Worm (Caenorhabditis elegans) whole organism, L3 larva: ENCODE measurements around the gene F33G12.3.

Experiments
- R02D3.7 ChIP-seq: fragments of 150-350 bp; optimal IDR thresholded peaks from 2 replicates; lab custom pipeline; 2014; ENCODE audit warnings: missing biosample characterization, missing genetic modification characterization
- aly-2 ChIP-seq: fragments of 150-350 bp; optimal IDR thresholded peaks from 2 replicates; lab custom pipeline; 2014; ENCODE audit warnings: missing biosample characterization, missing genetic modification characterization
- ama-1 ChIP-seq: fragments of 150-350 bp; optimal IDR thresholded peaks from 2 replicates; lab custom pipeline; 2018
- ceh-16 ChIP-seq: sonication (generic microtip); optimal IDR thresholded peaks from 2 replicates; lab custom pipeline; 2017; ENCODE audit warnings: missing biosample characterization, missing genetic modification characterization
- ceh-28 ChIP-seq: fragments of 150-350 bp; optimal IDR thresholded peaks from 2 replicates; lab custom pipeline; 2014; ENCODE audit warnings: missing biosample characterization, missing genetic modification reagents, missing genetic modification characterization
- daf-12 ChIP-seq: fragments of 150-350 bp; optimal IDR thresholded peaks from 2 replicates; lab custom pipeline; 2014; ENCODE audit warnings: missing biosample characterization, missing genetic modification reagents, missing genetic modification characterization
- egl-27 ChIP-seq: sonication (generic microtip); optimal IDR thresholded peaks from 4 replicates; lab custom pipeline; 2017; ENCODE audit warnings: missing biosample characterization, missing genetic modification reagents, missing genetic modification characterization
- elt-2 ChIP-seq: sonication (generic microtip); optimal IDR thresholded peaks from 2 replicates; lab custom pipeline; 2016; ENCODE audit warnings: missing genetic modification reagents, mild to moderate bottlenecking, missing genetic modification characterization, missing compliant biosample characterization
- elt-3 ChIP-seq, 3 experiments: fragments of 150-350 bp in 1 of 3; sonication (generic microtip) in 2 of 3; optimal IDR thresholded peaks; 2 replicates in 2 of 3; 4 replicates in 1 of 3; lab custom pipeline; 2014 to 2017; ENCODE audit warnings: missing biosample characterization in 3 of 3, missing genetic modification characterization in 3 of 3
- eor-1 ChIP-seq, 2 experiments: fragments of 150-350 bp; optimal IDR thresholded peaks; 2 replicates each; lab custom pipeline; 2014 to 2018; ENCODE audit warnings: missing biosample characterization in 2 of 2, missing genetic modification characterization in 2 of 2
- fkh-10 ChIP-seq: sonication (generic microtip); optimal IDR thresholded peaks from 2 replicates; lab custom pipeline; 2017; ENCODE audit warnings: missing biosample characterization, missing genetic modification reagents, missing genetic modification characterization
- fkh-2 ChIP-seq: fragments of 150-350 bp; optimal IDR thresholded peaks from 2 replicates; lab custom pipeline; 2014; ENCODE audit warnings: missing biosample characterization, missing genetic modification reagents, missing genetic modification characterization
- fos-1 ChIP-seq: fragments of 150-350 bp; optimal IDR thresholded peaks from 2 replicates; lab custom pipeline; 2014; ENCODE audit warnings: missing biosample characterization, missing genetic modification characterization
- hmg-11 ChIP-seq: sonication (generic microtip); optimal IDR thresholded peaks from 2 replicates; lab custom pipeline; 2016; ENCODE audit warnings: missing genetic modification characterization, missing compliant biosample characterization
- lin-15B ChIP-seq: fragments of 150-350 bp; optimal IDR thresholded peaks from 2 replicates; lab custom pipeline; 2014; ENCODE audit warnings: missing biosample characterization, missing genetic modification characterization
- mdl-1 ChIP-seq: fragments of 150-350 bp; optimal IDR thresholded peaks from 2 replicates; lab custom pipeline; 2014; ENCODE audit warnings: missing biosample characterization, missing genetic modification characterization
- nfya-1 ChIP-seq: sonication (generic microtip); optimal IDR thresholded peaks from 2 replicates; lab custom pipeline; 2017; ENCODE audit warnings: missing genetic modification characterization, mild to moderate bottlenecking, missing compliant biosample characterization, antibody characterized with exemption, moderate library complexity; ENCODE audit not compliant: insufficient read depth
- nhr-23 ChIP-seq: fragments of 150-350 bp; optimal IDR thresholded peaks from 2 replicates; lab custom pipeline; 2014; ENCODE audit warnings: missing biosample characterization, missing genetic modification reagents, missing genetic modification characterization
- nhr-237 ChIP-seq: fragments of 150-350 bp; optimal IDR thresholded peaks from 2 replicates; lab custom pipeline; 2014; ENCODE audit warnings: missing biosample characterization, missing genetic modification characterization
- nhr-25 ChIP-seq: sonication (generic microtip); optimal IDR thresholded peaks from 2 replicates; lab custom pipeline; 2017; ENCODE audit warnings: missing biosample characterization, missing genetic modification characterization
- nhr-28 ChIP-seq: fragments of 150-350 bp; optimal IDR thresholded peaks from 2 replicates; lab custom pipeline; 2014; ENCODE audit warnings: missing biosample characterization, missing genetic modification characterization
- nhr-43 ChIP-seq: sonication (generic microtip); optimal IDR thresholded peaks from 2 replicates; lab custom pipeline; 2016; ENCODE audit warnings: mild to moderate bottlenecking, missing genetic modification characterization, missing compliant biosample characterization; ENCODE audit not compliant: poor library complexity, severe bottlenecking
- nhr-76 ChIP-seq: fragments of 150-350 bp; sonication (generic microtip); optimal IDR thresholded peaks from 5 replicates; lab custom pipeline; 2014; ENCODE audit warnings: missing biosample characterization, missing genetic modification characterization
- pha-4 ChIP-seq: fragments of 150-350 bp; optimal IDR thresholded peaks from 2 replicates; lab custom pipeline; 2014; ENCODE audit warnings: missing biosample characterization, missing genetic modification reagents, missing genetic modification characterization
- pqm-1 ChIP-seq: fragments of 150-350 bp; optimal IDR thresholded peaks from 2 replicates; lab custom pipeline; 2017; ENCODE audit warnings: missing biosample characterization, missing genetic modification characterization, inconsistent platforms
- sea-2 ChIP-seq: fragments of 150-350 bp; sonication (generic microtip); optimal IDR thresholded peaks from 4 replicates; lab custom pipeline; 2014; ENCODE audit warnings: missing biosample characterization, missing genetic modification reagents, missing genetic modification characterization
- skn-1 ChIP-seq: fragments of 150-350 bp; optimal IDR thresholded peaks from 2 replicates; lab custom pipeline; 2014; ENCODE audit warnings: missing biosample characterization, missing genetic modification characterization
- snpc-4 ChIP-seq: fragments of 150-350 bp; optimal IDR thresholded peaks from 2 replicates; lab custom pipeline; 2014; ENCODE audit warnings: missing biosample characterization, missing genetic modification characterization
- unc-39 ChIP-seq: sonication (generic microtip); optimal IDR thresholded peaks from 4 replicates; lab custom pipeline; 2017; ENCODE audit warnings: missing biosample characterization, missing genetic modification characterization
- unc-62 ChIP-seq: fragments of 150-350 bp; sonication (generic microtip); optimal IDR thresholded peaks from 4 replicates; lab custom pipeline; 2014; ENCODE audit warnings: missing biosample characterization, missing genetic modification reagents, missing genetic modification characterization
- zag-1 ChIP-seq: fragments of 150-350 bp; optimal IDR thresholded peaks from 2 replicates; lab custom pipeline; 2014; ENCODE audit warnings: missing biosample characterization, missing genetic modification characterization
- ztf-11 ChIP-seq: fragments of 150-350 bp; optimal IDR thresholded peaks from 2 replicates; lab custom pipeline; 2014; ENCODE audit warnings: missing biosample characterization, missing genetic modification characterization
- ztf-4 ChIP-seq: fragments of 150-350 bp; optimal IDR thresholded peaks from 2 replicates; lab custom pipeline; 2014; ENCODE audit warnings: missing biosample characterization, missing genetic modification characterization

F33G12.3 gene

DNA sequence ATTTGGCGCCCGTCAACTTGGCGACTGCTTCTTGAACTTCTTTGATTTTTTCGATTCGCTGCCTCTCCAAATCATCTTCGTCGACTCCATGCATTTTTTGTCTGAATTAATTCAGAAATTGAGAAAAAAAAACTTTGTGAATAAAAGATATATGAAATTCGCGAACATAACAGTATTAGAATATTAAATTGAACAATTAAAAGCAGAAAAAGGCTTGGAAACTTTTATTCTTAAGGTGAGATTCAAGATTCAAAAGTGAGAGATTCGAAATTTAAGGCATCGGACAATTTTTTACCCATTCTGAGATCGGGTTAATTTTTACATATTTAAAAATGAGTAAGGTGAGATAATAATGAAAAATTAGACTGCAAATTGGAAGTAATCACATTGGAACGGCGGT is at the start of gene F33G12.3:
F33G12.3 (minus strand) TSS at position 101 of the 400 bp plus-strand sequence.
- no peak for TF ChIP-seq fkh-2
- TF ChIP-seq mdl-1 (tag; lab: Kevin White, UChicago) = no peak
- no peak for TF ChIP-seq aly-2 (tag; lab: Kevin White, UChicago)
- TF ChIP-seq ztf-11 = no peak
- no peak for TF ChIP-seq nhr-25
- TF ChIP-seq ztf-4 = no peak
- TF ChIP-seq zag-1 (tag; lab: Kevin White, UChicago) = no peak
- no peak for TF ChIP-seq pqm-1 (tag; lab: Kevin White, UChicago)
- no peak for TF ChIP-seq hmg-11 (tag; lab: Kevin White, UChicago)
- no peak for TF ChIP-seq nhr-237 (tag; lab: Kevin White, UChicago)
- TF ChIP-seq elt-3 (tag; optimal IDR thresholded peaks at IDR 0.05; lab: Kevin White, UChicago) = no peak
- TF ChIP-seq fos-1 (tag; lab: Kevin White, UChicago) = no peak
- TF ChIP-seq fkh-10 (GFP tag; lab: Kevin White, UChicago) = no peak
- TF ChIP-seq lin-15B (tag; lab: Kevin White, UChicago) = no peak
- no peak for TF ChIP-seq nfya-1 (tag; lab: Kevin White, UChicago)

DNA sequence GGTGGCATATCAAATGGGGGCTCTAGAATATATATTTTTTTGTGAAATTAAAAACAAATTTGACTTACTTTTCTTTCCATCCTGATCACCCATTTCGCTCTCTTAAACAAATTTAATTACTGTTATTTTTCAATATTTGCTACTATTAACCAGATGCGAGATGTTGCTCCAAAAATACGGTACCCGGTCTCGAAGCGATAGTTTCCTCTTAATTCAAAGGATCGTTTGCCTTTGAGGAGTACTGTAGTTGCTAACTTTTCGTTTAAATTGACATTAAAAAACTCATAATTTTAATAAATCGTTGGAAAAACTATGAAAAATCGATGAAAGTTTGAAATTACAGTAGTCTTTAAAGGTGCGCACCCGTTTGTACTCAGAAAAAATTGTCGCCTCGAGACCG is 49.5 kb upstream of the F33G12.3 start, which contains the start of gene C04G6.4:
C04G6.4 (minus strand) TSS at position 101 of the 400 bp plus-strand sequence.
- TF ChIP-seq snpc-4 (tag; lab: Kevin White, UChicago) = no peak
- no peak for TF ChIP-seq sea-2 (GFP tag; lab: Kevin White, UChicago)
- no peak for TF ChIP-seq nhr-76
- TF ChIP-seq ztf-11 = no peak
- TF ChIP-seq skn-1 (tag; lab: Kevin White, UChicago) = no peak
- no peak for TF ChIP-seq nfya-1 (tag; lab: Kevin White, UChicago)
- TF ChIP-seq egl-27 (tag; lab: Kevin White, UChicago) = no peak
- TF ChIP-seq eor-1 (tag; optimal IDR thresholded peaks at IDR 0.05; lab: Kevin White, UChicago) = no peak
- no peak for TF ChIP-seq ama-1 (lab: Kevin White, UChicago)
- TF ChIP-seq mdl-1 (tag; lab: Kevin White, UChicago) = no peak
- no peak for TF ChIP-seq daf-12 (tag; lab: Kevin White, UChicago)
- no peak for TF ChIP-seq R02D3.7 (tag; lab: Kevin White, UChicago)
- no peak for TF ChIP-seq nhr-25
- no peak for TF ChIP-seq pqm-1 (tag; lab: Kevin White, UChicago)

DNA sequence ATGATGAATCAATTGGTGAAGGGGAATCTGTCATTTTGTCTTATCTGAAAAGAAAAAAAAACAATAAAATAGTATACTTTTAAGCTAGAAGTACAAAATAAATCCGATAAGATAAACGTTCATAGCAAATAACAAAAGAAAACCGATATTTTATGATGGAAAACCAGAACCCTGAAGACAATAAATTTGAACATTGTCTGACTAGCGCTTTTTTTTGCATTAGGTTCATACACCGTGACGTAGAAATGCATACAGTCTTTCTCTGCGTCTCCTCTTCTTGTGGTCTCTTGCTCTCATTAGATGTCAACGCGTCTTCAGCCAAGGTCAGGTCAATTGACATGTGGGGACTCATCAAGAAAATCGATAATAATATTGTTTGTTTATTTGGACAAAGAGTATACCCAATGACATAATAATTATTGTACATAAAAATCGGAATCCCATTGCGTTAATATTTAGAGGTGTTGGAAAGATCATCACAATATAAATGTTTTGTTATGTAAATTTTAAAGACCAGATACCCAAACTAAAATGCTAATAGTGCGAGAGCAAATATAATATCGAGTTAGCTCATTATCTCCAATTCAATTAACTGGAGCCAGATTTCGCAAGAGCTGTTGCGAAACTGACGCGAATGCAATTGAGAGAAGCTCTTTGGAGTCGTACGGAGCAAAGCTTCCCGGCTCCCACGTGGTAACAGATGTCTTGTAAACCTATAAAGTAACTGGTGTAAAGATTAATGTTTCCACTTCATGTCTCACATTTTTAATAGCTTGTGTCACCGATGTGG is 47.5 kb upstream of the F33G12.3 start, which contains the start of gene dsh-2:
dsh-2 (minus strand) TSS at position 51 of the 790 bp plus-strand sequence.
- TF ChIP-seq nhr-43 (tag; lab: Kevin White, UChicago) (peak; percentile 37), nfya-1 (tag; lab: Kevin White, UChicago) (peak; percentile 65), egl-27 (tag; lab: Kevin White, UChicago) (peak; percentile 11), nhr-23 (tag; lab: Kevin White, UChicago) (peak; percentile 94), ceh-16 (tag; lab: Kevin White, UChicago) (no peak), hmg-11 (tag; lab: Kevin White, UChicago) (peak; percentile 42), nhr-237 (tag; lab: Kevin White, UChicago) (no peak), pqm-1 (tag; lab: Kevin White, UChicago) (peak; percentile 49), ceh-28 (tag; lab: Kevin White, UChicago) (peak; percentile 72), fkh-2 (no peak), snpc-4 (tag; lab: Kevin White, UChicago) (peak; percentile 31), lin-15B (tag; lab: Kevin White, UChicago) (peak; percentile 53), nhr-28 (tag; lab: Kevin White, UChicago) (no peak), elt-2 (tag; lab: Kevin White, UChicago) (peak; percentile 84), aly-2 (tag; lab: Kevin White, UChicago) (peak; percentile 26), pha-4 (tag; lab: Kevin White, UChicago) (peak; percentile 86), nhr-25 (peak; percentile 98), unc-62 (no peak)

DNA sequence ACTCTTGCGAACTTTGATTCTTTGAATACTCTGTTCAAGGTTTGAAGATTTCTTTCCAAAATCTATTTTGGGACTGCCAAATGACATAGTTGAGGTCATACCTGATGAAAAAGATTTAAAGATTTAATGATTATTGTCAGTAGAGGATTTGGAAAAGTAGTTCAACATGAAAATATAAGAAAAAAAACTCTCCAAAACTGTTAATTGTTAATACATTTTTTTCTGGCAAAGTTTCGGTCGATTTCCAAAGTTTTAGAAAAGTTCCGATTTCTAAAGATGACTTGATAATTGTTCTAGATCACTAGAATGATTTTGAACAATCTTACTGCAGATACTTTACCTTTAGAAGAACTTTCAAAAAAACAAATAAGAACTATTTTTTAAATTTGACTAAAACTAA is 37.4 kb upstream of the F33G12.3 start, which contains the start of gene C27A2.7:
C27A2.7 (minus strand) TSS at position 101 of the 400 bp plus-strand sequence.
- TF ChIP-seq unc-39 (tag; lab: Kevin White, UChicago) (no peak), pqm-1 (tag; lab: Kevin White, UChicago) (no peak), R02D3.7 (tag; lab: Kevin White, UChicago) (no peak), daf-12 (tag; lab: Kevin White, UChicago) (no peak), snpc-4 (tag; lab: Kevin White, UChicago) (no peak), nhr-23 (tag; lab: Kevin White, UChicago) (no peak)
